Fruit fly (Drosophila melanogaster) whole organism, embryonic: ENCODE data around the gene CG15373.

Experiments used
- Ada2b ChIP-seq: fragments of 200-800 bp; sonication (Bioruptor generic); IDR thresholded peaks from 2 replicates; pipeline ENCODE4 v1.3.6; 2022; ENCODE audit warnings: missing biosample characterization, missing genetic modification characterization
- Aef1 ChIP-seq: fragments of 200-800 bp; sonication (Bioruptor generic); IDR thresholded peaks from 3 replicates; pipeline ENCODE4 v1.3.6; 2022; ENCODE audit warnings: missing biosample characterization, missing genetic modification characterization
- Asciz ChIP-seq: fragments of 200-800 bp; sonication (Bioruptor generic); optimal IDR thresholded peaks from 2 replicates; lab custom pipeline; 2017; ENCODE audit warnings: missing biosample characterization, mild to moderate bottlenecking, missing genetic modification characterization, missing genetic modification reagents
- Atf3 ChIP-seq: fragments of 200-800 bp; sonication (Bioruptor generic); optimal IDR thresholded peaks from 3 replicates; lab custom pipeline; 2016; ENCODE audit warnings: missing biosample characterization, missing genetic modification characterization
- Awh ChIP-seq: fragments of 200-800 bp; sonication (Bioruptor generic); IDR thresholded peaks from 2 replicates; pipeline ENCODE4, ENCODE4 v1.3.6; 2022; ENCODE audit warnings: missing biosample characterization, missing genetic modification characterization
- B-H2 ChIP-seq: fragments of 200-800 bp; sonication (Bioruptor generic); optimal IDR thresholded peaks from 2 replicates; lab custom pipeline; 2018; ENCODE audit warnings: missing biosample characterization, mild to moderate bottlenecking, missing genetic modification characterization
- Blimp-1 ChIP-seq: fragments of 200-800 bp; sonication (Bioruptor generic); optimal IDR thresholded peaks from 3 replicates; lab custom pipeline; 2018; ENCODE audit warnings: missing biosample characterization, missing genetic modification characterization, mild to moderate bottlenecking, moderate library complexity, missing genetic modification reagents
- CG11085 ChIP-seq: fragments of 200-800 bp; sonication (Bioruptor generic); IDR thresholded peaks from 2 replicates; pipeline ENCODE4 v1.3.6; 2022; ENCODE audit warnings: missing biosample characterization, missing genetic modification characterization
- CG11695 ChIP-seq: fragments of 200-800 bp; sonication (Bioruptor generic); IDR thresholded peaks from 3 replicates; pipeline ENCODE4 v1.3.6; 2022; ENCODE audit warnings: missing biosample characterization, missing genetic modification characterization
- CG12299 ChIP-seq: fragments of 200-800 bp; sonication (Bioruptor generic); optimal IDR thresholded peaks from 2 replicates; lab custom pipeline; 2018; ENCODE audit warnings: missing biosample characterization, mild to moderate bottlenecking, missing genetic modification characterization
- CG12744 ChIP-seq: fragments of 200-800 bp; sonication (Bioruptor generic); optimal IDR thresholded peaks from 2 replicates; lab custom pipeline; 2016; ENCODE audit warnings: missing biosample characterization, missing genetic modification characterization
- CG12769 ChIP-seq: fragments of 200-800 bp; sonication (Bioruptor generic); optimal IDR thresholded peaks from 2 replicates; lab custom pipeline; 2019; ENCODE audit warnings: missing biosample characterization, mild to moderate bottlenecking, missing genetic modification characterization, moderate library complexity
- CG16815 ChIP-seq: fragments of 200-800 bp; sonication (Bioruptor generic); optimal IDR thresholded peaks from 3 replicates; lab custom pipeline; 2017; ENCODE audit warnings: missing biosample characterization, mild to moderate bottlenecking, missing genetic modification characterization
- CG2875 ChIP-seq: fragments of 200-800 bp; sonication (Bioruptor generic); optimal IDR thresholded peaks from 2 replicates; lab custom pipeline; 2017; ENCODE audit warnings: missing biosample characterization, mild to moderate bottlenecking, missing genetic modification characterization, missing genetic modification reagents
- CG32532 ChIP-seq: fragments of 200-800 bp; sonication (Bioruptor generic); IDR thresholded peaks from 2 replicates; pipeline ENCODE4 v1.3.6; 2022; ENCODE audit warnings: missing biosample characterization, missing genetic modification characterization
- CG34376 ChIP-seq: fragments of 200-800 bp; sonication (Bioruptor generic); optimal IDR thresholded peaks from 2 replicates; lab custom pipeline; 2018; ENCODE audit warnings: missing biosample characterization, mild to moderate bottlenecking, missing genetic modification characterization
- CG6254 ChIP-seq: fragments of 200-800 bp; sonication (Bioruptor generic); optimal IDR thresholded peaks from 3 replicates; lab custom pipeline; 2017; ENCODE audit warnings: mild to moderate bottlenecking, missing biosample characterization, missing genetic modification reagents, missing genetic modification characterization
- CG6683 ChIP-seq: fragments of 200-800 bp; sonication (Bioruptor generic); optimal IDR thresholded peaks from 2 replicates; lab custom pipeline; 2017; ENCODE audit warnings: missing biosample characterization, mild to moderate bottlenecking, missing genetic modification characterization, missing genetic modification reagents
- CG6791 ChIP-seq: fragments of 200-800 bp; sonication (Bioruptor generic); IDR thresholded peaks from 3 replicates; pipeline ENCODE4 v1.3.6; 2022; ENCODE audit warnings: missing biosample characterization, missing genetic modification characterization; ENCODE audit not compliant: partially characterized antibody
- CG7963 ChIP-seq: fragments of 200-800 bp; sonication (Bioruptor generic); IDR thresholded peaks from 3 replicates; pipeline ENCODE4 v1.3.6; 2022; ENCODE audit warnings: missing biosample characterization, missing genetic modification characterization; ENCODE audit not compliant: partially characterized antibody
- CG8359 ChIP-seq: fragments of 200-800 bp; sonication (Bioruptor generic); optimal IDR thresholded peaks from 2 replicates; lab custom pipeline; 2017; ENCODE audit warnings: missing biosample characterization, mild to moderate bottlenecking, missing genetic modification characterization, borderline replicate concordance
- CG9797 ChIP-seq: fragments of 200-800 bp; sonication (Bioruptor generic); optimal IDR thresholded peaks from 3 replicates; lab custom pipeline; 2018; ENCODE audit warnings: missing biosample characterization, mild to moderate bottlenecking, missing genetic modification characterization
- Chrac-16 ChIP-seq: fragments of 200-800 bp; sonication (Bioruptor generic); optimal IDR thresholded peaks from 3 replicates; lab custom pipeline; 2016; ENCODE audit warnings: missing biosample characterization, missing genetic modification characterization
- Dref ChIP-seq: fragments of 200-800 bp; sonication (Bioruptor generic); IDR thresholded peaks from 2 replicates; pipeline ENCODE4 v1.3.6; 2022; ENCODE audit warnings: missing biosample characterization, missing genetic modification characterization
- Drgx ChIP-seq: fragments of 200-800 bp; sonication (Bioruptor generic); IDR thresholded peaks from 2 replicates; pipeline ENCODE4 v1.3.6; 2022; ENCODE audit warnings: missing biosample characterization, missing genetic modification characterization
- Fer2 ChIP-seq: fragments of 200-800 bp; sonication (Bioruptor generic); optimal IDR thresholded peaks from 2 replicates; lab custom pipeline; 2018; ENCODE audit warnings: missing biosample characterization, mild to moderate bottlenecking, missing genetic modification characterization, moderate library complexity
- Gug ChIP-seq: fragments of 200-800 bp; sonication (Bioruptor generic); IDR thresholded peaks from 4 replicates; pipeline ENCODE4 v1.3.6; 2022; ENCODE audit warnings: missing biosample characterization, missing genetic modification characterization
- Hr39 ChIP-seq: fragments of >200 bp; optimal IDR thresholded peaks from 2 replicates; lab custom pipeline; 2017
- Hr51 ChIP-seq, 2 experiments: fragments of 200-800 bp; sonication (Bioruptor generic); optimal IDR thresholded peaks; 2 replicates in 1 of 2; 3 replicates in 1 of 2; lab custom pipeline; 2016 to 2018; ENCODE audit warnings: missing biosample characterization in 2 of 2, missing genetic modification characterization in 2 of 2, mild to moderate bottlenecking in 1 of 2, moderate library complexity in 1 of 2
- MBD-R2 ChIP-seq: fragments of 200-800 bp; sonication (Bioruptor generic); IDR thresholded peaks from 2 replicates; pipeline ENCODE4 v1.3.6; 2022; ENCODE audit warnings: missing biosample characterization, missing genetic modification characterization
- MESR4 ChIP-seq: fragments of 200-800 bp; sonication (Bioruptor generic); optimal IDR thresholded peaks from 2 replicates; lab custom pipeline; 2018; ENCODE audit warnings: missing biosample characterization, mild to moderate bottlenecking, missing genetic modification characterization, moderate library complexity
- Max ChIP-seq: fragments of 200-800 bp; sonication (Bioruptor generic); optimal IDR thresholded peaks from 2 replicates; lab custom pipeline; 2016; ENCODE audit warnings: missing biosample characterization, mild to moderate bottlenecking, missing genetic modification characterization
- Med ChIP-seq: fragments of 200-800 bp; sonication (Bioruptor generic); peaks from one replicate; lab custom pipeline; 2016; ENCODE audit warnings: missing biosample characterization, missing genetic modification characterization, mild to moderate bottlenecking, inconsistent platforms, moderate library complexity
- Usf ChIP-seq: fragments of 200-800 bp; sonication (Bioruptor generic); optimal IDR thresholded peaks from 2 replicates; lab custom pipeline; 2017; ENCODE audit warnings: missing genotype, missing biosample characterization, missing genetic modification characterization
- abd-A ChIP-seq: fragments of 200-800 bp; sonication (Bioruptor generic); optimal IDR thresholded peaks from 3 replicates; lab custom pipeline; 2019; ENCODE audit warnings: missing biosample characterization, mild to moderate bottlenecking, missing genetic modification characterization, moderate library complexity
- chn ChIP-seq: fragments of 200-800 bp; sonication (Bioruptor generic); optimal IDR thresholded peaks from 2 replicates; lab custom pipeline; 2016; ENCODE audit warnings: missing biosample characterization, missing genetic modification characterization
- gce ChIP-seq: fragments of 200-800 bp; sonication (Bioruptor generic); IDR thresholded peaks from 3 replicates; pipeline ENCODE4 v1.3.6; 2022; ENCODE audit warnings: missing biosample characterization, missing genetic modification characterization
- gro ChIP-seq: fragments of 200-800 bp; sonication (Bioruptor generic); optimal IDR thresholded peaks from 2 replicates; lab custom pipeline; 2016; ENCODE audit warnings: missing biosample characterization, missing genetic modification characterization
- hkb ChIP-seq, 2 experiments: fragments of 200-800 bp in 1 of 2; fragments of >200 bp in 1 of 2; sonication (Bioruptor generic) in 1 of 2; IDR thresholded peaks in 1 of 2; optimal IDR thresholded peaks in 1 of 2; 2 replicates each; pipeline versions ENCODE4 v1.3.6 to Lab custom; 2017 to 2022; ENCODE audit warnings: missing biosample characterization in 1 of 2, missing genetic modification characterization in 1 of 2
- pum ChIP-seq: fragments of 200-800 bp; sonication (Bioruptor generic); optimal IDR thresholded peaks from 2 replicates; lab custom pipeline; 2016; ENCODE audit warnings: missing biosample characterization, missing genetic modification characterization
- ranshi ChIP-seq: fragments of 200-800 bp; sonication (Bioruptor generic); IDR thresholded peaks from 2 replicates; pipeline ENCODE4 v1.3.6; 2022; ENCODE audit warnings: missing biosample characterization, missing genetic modification characterization
- repo ChIP-seq: fragments of 200-800 bp; sonication (Bioruptor generic); optimal IDR thresholded peaks from 2 replicates; lab custom pipeline; 2016; ENCODE audit warnings: missing biosample characterization, missing genetic modification characterization
- sens ChIP-seq: fragments of 200-800 bp; sonication (Bioruptor generic); peaks from one replicate; lab custom pipeline; 2016; ENCODE audit warnings: missing biosample characterization, missing genetic modification characterization
- sens-2 ChIP-seq: fragments of 200-800 bp; sonication (Bioruptor generic); IDR thresholded peaks from 2 replicates; pipeline ENCODE4 v1.3.6; 2022; ENCODE audit warnings: missing biosample characterization, missing genetic modification characterization
- sna ChIP-seq: fragments of 200-800 bp; sonication (Bioruptor generic); IDR thresholded peaks from 2 replicates; pipeline ENCODE4 v1.3.6; 2022; ENCODE audit warnings: missing biosample characterization, missing genetic modification characterization; ENCODE audit not compliant: partially characterized antibody
- stc ChIP-seq: fragments of 200-800 bp; sonication (Bioruptor generic); IDR thresholded peaks from 2 replicates; pipeline ENCODE4 v1.3.6; 2022; ENCODE audit warnings: missing biosample characterization, missing genetic modification characterization
- sug ChIP-seq: fragments of 200-800 bp; optimal IDR thresholded peaks from 2 replicates; lab custom pipeline; 2019; ENCODE audit warnings: missing biosample characterization, mild to moderate bottlenecking, missing genetic modification characterization, moderate library complexity
- trem ChIP-seq: fragments of 200-800 bp; optimal IDR thresholded peaks from 3 replicates; lab custom pipeline; 2019; ENCODE audit warnings: missing biosample characterization, mild to moderate bottlenecking, missing genetic modification characterization, moderate library complexity
- trh ChIP-seq: fragments of 200-800 bp; sonication (Bioruptor generic); optimal IDR thresholded peaks from 2 replicates; lab custom pipeline; 2016; ENCODE audit warnings: missing biosample characterization, missing genetic modification characterization
- unc-4 ChIP-seq: fragments of 200-800 bp; sonication (Bioruptor generic); IDR thresholded peaks from 2 replicates; pipeline ENCODE4 v1.3.6; 2022; ENCODE audit warnings: missing biosample characterization, missing genetic modification characterization; ENCODE audit not compliant: partially characterized antibody
- wek ChIP-seq: fragments of 200-800 bp; sonication (Bioruptor generic); optimal IDR thresholded peaks from 3 replicates; lab custom pipeline; 2018; ENCODE audit warnings: missing biosample characterization, mild to moderate bottlenecking, missing genetic modification characterization, moderate library complexity

Gene CG15373

DNA sequence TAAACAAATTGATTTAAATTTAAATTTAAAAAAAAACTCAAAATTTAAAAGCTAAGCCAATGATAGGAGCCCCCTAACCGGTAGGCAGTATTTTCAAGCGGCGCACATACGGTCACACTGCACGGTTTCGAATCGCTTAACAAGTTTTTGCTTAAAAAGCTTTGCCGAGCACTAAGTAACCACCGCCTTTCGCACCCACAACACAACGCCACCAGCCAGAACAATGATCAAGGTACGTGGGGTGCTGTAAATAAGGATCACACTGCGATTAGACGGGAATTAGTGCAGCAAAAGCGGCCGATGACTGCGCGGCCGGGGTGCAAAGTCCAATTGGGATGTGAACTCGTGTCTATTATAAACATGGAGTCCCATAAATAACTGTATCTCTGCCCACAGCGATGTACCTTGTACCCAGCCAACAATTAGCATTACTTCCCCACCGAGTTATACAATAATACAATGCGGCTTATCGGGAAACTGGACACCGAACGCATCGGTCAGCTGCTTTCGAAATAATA, 47.4 kb downstream of the CG15373 start, which contains the start of gene scu (continued):
- no peak for TF ChIP-seq B-H2
- TF ChIP-seq Med (GFP tag; lab: Kevin White, UChicago) = peak; percentile 74
- TF ChIP-seq CG12744 (GFP tag; lab: Kevin White, UChicago) = no peak
- TF ChIP-seq wek (GFP tag; lab: Kevin White, UChicago) = no peak
- TF ChIP-seq CG7963 (GFP tag; lab: Robert Waterston, UW) = no peak
- no peak for TF ChIP-seq Fer2 (tag; lab: Kevin White, UChicago)
- no peak for TF ChIP-seq CG32532 (GFP tag; lab: Robert Waterston, UW)
- no peak for TF ChIP-seq repo (GFP tag; lab: Kevin White, UChicago)
- 0 out of 2 replicates have a peak, but pooled peaks have one; percentile 13 for TF ChIP-seq unc-4 (GFP tag; lab: Robert Waterston, UW)
- TF ChIP-seq CG12299 (tag; lab: Kevin White, UChicago) = no peak
- no peak for TF ChIP-seq gce (GFP tag; lab: Robert Waterston, UW)
- peak; percentile 60 for TF ChIP-seq MESR4 (GFP tag; lab: Kevin White, UChicago)
- no peak for TF ChIP-seq stc (GFP tag; lab: Robert Waterston, UW)
- no peak for TF ChIP-seq gro
- no peak for TF ChIP-seq hkb (optimal IDR thresholded peaks at IDR 0.05; lab: Kevin White, UChicago)
- no peak for TF ChIP-seq hkb (GFP tag; IDR thresholded peaks at IDR 0.05; lab: Robert Waterston, UW)
- TF ChIP-seq ranshi (GFP tag; lab: Robert Waterston, UW) = no peak
- no peak for TF ChIP-seq Atf3 (GFP tag; lab: Kevin White, UChicago)
- TF ChIP-seq MBD-R2 = peak; percentile 37
- TF ChIP-seq trem = no peak
- TF ChIP-seq CG6791 (GFP tag; lab: Robert Waterston, UW) = no peak
- TF ChIP-seq chn (GFP tag; lab: Kevin White, UChicago) = no peak
- no peak for TF ChIP-seq Ada2b (GFP tag; lab: Robert Waterston, UW)
- TF ChIP-seq CG12769 (tag; lab: Kevin White, UChicago) = no peak
- TF ChIP-seq Hr39 (lab: Kevin White, UChicago) = no peak
- no peak for TF ChIP-seq pum (GFP tag; lab: Kevin White, UChicago)
- no peak for TF ChIP-seq CG6683
- TF ChIP-seq sug (tag; lab: Kevin White, UChicago) = peak; percentile 12
- TF ChIP-seq Dref (GFP tag; lab: Robert Waterston, UW) = 0 out of 2 replicates have a peak, but pooled peaks have one; percentile 27
- TF ChIP-seq Asciz (GFP tag; lab: Kevin White, UChicago) = no peak
- peak; percentile 40 for TF ChIP-seq CG9797 (GFP tag; lab: Kevin White, UChicago)
- no peak for TF ChIP-seq Usf (GFP tag; lab: Kevin White, UChicago)
- TF ChIP-seq Max = no peak
- TF ChIP-seq CG16815 (GFP tag; lab: Kevin White, UChicago) = no peak
- TF ChIP-seq sens = no peak
- TF ChIP-seq abd-A (tag; lab: Kevin White, UChicago) = no peak
- no peak for TF ChIP-seq Awh (GFP tag; lab: Robert Waterston, UW)
- TF ChIP-seq Drgx = peak; percentile 78
- no peak for TF ChIP-seq CG6254 (GFP tag; lab: Kevin White, UChicago)
- no peak for TF ChIP-seq CG8359 (GFP tag; lab: Kevin White, UChicago)
- no peak for TF ChIP-seq CG11085
- TF ChIP-seq trh (GFP tag; lab: Kevin White, UChicago) = no peak
- TF ChIP-seq Chrac-16 (GFP tag; lab: Kevin White, UChicago) = no peak
- no peak for TF ChIP-seq Blimp-1
- TF ChIP-seq CG34376 (GFP tag; lab: Kevin White, UChicago) = peak; percentile 49
- TF ChIP-seq sna (GFP tag; lab: Robert Waterston, UW) = no peak
- no peak for TF ChIP-seq CG11695 (GFP tag; lab: Robert Waterston, UW)
- TF ChIP-seq Hr51 (GFP tag; optimal IDR thresholded peaks at IDR 0.05; lab: Kevin White, UChicago) = no peak
- no peak for TF ChIP-seq Aef1
- TF ChIP-seq sens-2 (GFP tag; lab: Robert Waterston, UW) = no peak
- TF ChIP-seq CG2875 (GFP tag; lab: Kevin White, UChicago) = no peak
- TF ChIP-seq Gug (GFP tag; lab: Robert Waterston, UW) = no peak
